Worm (Caenorhabditis elegans) whole organism, early embryonic: ENCODE results near the gene ech-1.1.

ENCODE experiments used
- flt-1 ChIP-seq: fragments of 200-800 bp; sonication (Bioruptor generic); IDR thresholded peaks from 2 replicates; pipeline ENCODE4 v1.3.6; 2022; ENCODE audit warnings: missing genetic modification characterization, missing compliant biosample characterization
- hmbx-1 ChIP-seq: sonication (generic microtip); optimal IDR thresholded peaks from 2 replicates; lab custom pipeline; 2016; ENCODE audit warnings: mild to moderate bottlenecking, missing genetic modification characterization, missing compliant biosample characterization

DNA sequence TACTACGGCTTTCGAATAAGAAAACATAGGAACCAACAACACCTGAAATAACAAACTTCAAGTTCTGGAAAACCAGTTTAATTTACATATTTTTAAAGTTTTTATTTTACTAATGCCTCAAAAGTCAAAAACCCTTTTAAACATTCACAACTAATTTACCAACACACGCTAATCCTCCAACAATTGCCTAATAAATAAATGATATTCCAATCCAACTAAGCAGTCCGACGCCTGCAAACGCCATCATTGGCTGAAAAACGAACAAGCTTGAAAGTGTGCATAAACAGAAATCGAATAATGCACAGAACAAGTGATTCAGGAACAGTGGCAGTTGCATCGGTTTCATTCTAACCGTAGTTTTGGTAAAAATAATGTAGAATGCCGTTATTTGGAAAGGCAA is 6.5 kb upstream of the ech-1.1 start:
- TF ChIP-seq flt-1 (GFP tag; lab: Robert Waterston, UW) (no peak), hmbx-1 (no peak)
